Worm (Caenorhabditis elegans) whole organism, L4 larva: ENCODE data around the gene ZC477.3.

Experiments
- Y75B8A.6 ChIP-seq: fragments of 200-800 bp; sonication (Bioruptor generic); IDR thresholded peaks from 2 replicates; pipeline ENCODE4 v1.3.6; 2022; ENCODE audit warnings: missing genetic modification reagents, missing genetic modification characterization, missing compliant biosample characterization
- daf-16 ChIP-seq, 3 experiments: sonication (generic microtip); optimal IDR thresholded peaks; 2 replicates each; lab custom pipeline; 2016 to 2017; ENCODE audit warnings: missing genetic modification characterization in 3 of 3, missing genetic modification reagents in 3 of 3, mild to moderate bottlenecking in 2 of 3, missing compliant biosample characterization in 2 of 3, missing biosample characterization in 1 of 3, moderate library complexity in 1 of 3
- daf-19 ChIP-seq: fragments of 200-800 bp; sonication (Bioruptor generic); conservative IDR thresholded peaks from 2 replicates; pipeline ENCODE4 v1.3.6; 2022; ENCODE audit warnings: missing genetic modification characterization, missing compliant biosample characterization
- hlh-11 ChIP-seq: fragments of 200-800 bp; sonication (Bioruptor generic); optimal IDR thresholded peaks from 2 replicates; lab custom pipeline; 2018; ENCODE audit warnings: mild to moderate bottlenecking, missing genetic modification characterization, missing compliant biosample characterization
- lin-39 ChIP-seq: fragments of 150-350 bp; optimal IDR thresholded peaks from 2 replicates; lab custom pipeline; 2014; ENCODE audit warnings: missing biosample characterization, missing genetic modification reagents, missing genetic modification characterization
- lir-3 ChIP-seq: sonication (generic microtip); optimal IDR thresholded peaks from 2 replicates; lab custom pipeline; 2016; ENCODE audit warnings: mild to moderate bottlenecking, missing genetic modification characterization, missing compliant biosample characterization
- mdl-1 ChIP-seq, 2 experiments: fragments of 150-350 bp in 1 of 2; sonication (generic microtip) in 1 of 2; optimal IDR thresholded peaks; 2 replicates each; lab custom pipeline; 2014 to 2017; ENCODE audit warnings: missing biosample characterization in 2 of 2, missing genetic modification characterization in 2 of 2
- nhr-237 ChIP-seq: sonication (generic microtip); optimal IDR thresholded peaks from 2 replicates; lab custom pipeline; 2017; ENCODE audit warnings: missing biosample characterization, missing genetic modification characterization
- nhr-6 ChIP-seq: fragments of 150-350 bp; optimal IDR thresholded peaks from 2 replicates; lab custom pipeline; 2014; ENCODE audit warnings: missing biosample characterization, missing genetic modification characterization
- pqm-1 ChIP-seq: sonication (generic microtip); optimal IDR thresholded peaks from 2 replicates; lab custom pipeline; 2017; ENCODE audit warnings: missing biosample characterization, missing genetic modification characterization
- skn-1 ChIP-seq: fragments of 150-350 bp; optimal IDR thresholded peaks from 2 replicates; lab custom pipeline; 2014; ENCODE audit warnings: missing biosample characterization, missing genetic modification characterization
- tra-1 ChIP-seq: fragments of 200-800 bp; sonication (Bioruptor generic); IDR thresholded peaks from 2 replicates; pipeline ENCODE4 v1.3.6; 2022; ENCODE audit warnings: missing genetic modification reagents, missing genetic modification characterization, missing compliant biosample characterization
- zfp-2 ChIP-seq: sonication (generic microtip); optimal IDR thresholded peaks from 2 replicates; lab custom pipeline; 2016; ENCODE audit warnings: mild to moderate bottlenecking, missing genetic modification characterization, missing compliant biosample characterization

DNA sequence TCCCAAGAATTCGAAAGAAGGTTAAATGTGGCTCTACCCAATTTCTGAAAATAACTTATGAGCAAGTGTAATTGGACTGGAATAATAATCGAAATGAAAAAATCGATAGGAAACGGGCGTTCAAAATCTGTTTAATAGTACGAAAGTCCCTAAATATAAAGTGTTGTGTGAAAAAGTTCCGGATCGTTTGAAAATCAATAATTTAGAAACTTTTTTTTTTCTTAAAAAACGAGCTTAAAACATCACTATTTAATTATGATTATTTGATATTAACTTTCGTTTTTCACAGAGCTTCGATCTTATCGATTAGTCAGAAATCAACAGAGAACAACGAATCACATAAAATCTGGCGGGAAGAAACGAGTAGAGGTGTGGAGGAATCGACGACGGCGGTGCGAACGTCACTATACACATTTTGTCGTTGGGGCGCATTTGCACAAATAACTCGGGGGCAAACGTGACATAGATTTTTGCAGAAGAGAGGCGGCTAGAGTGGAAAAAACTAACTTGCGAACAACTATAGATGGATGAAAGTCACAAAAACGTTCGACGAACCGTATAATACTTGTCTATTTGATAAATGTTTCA lies 41.5 kb downstream of the ZC477.3 start, which contains the start of gene hecd-1:
- TF ChIP-seq mdl-1 (tag; optimal IDR thresholded peaks at IDR 0.05; lab: Kevin White, UChicago) (peak in 1 of 2 experiments; percentile 25), daf-16 (GFP tag; optimal IDR thresholded peaks at IDR 0.05; lab: Kevin White, UChicago) (no peak), daf-16 (tag; optimal IDR thresholded peaks at IDR 0.05; lab: Kevin White, UChicago) (no peak), lin-39 (tag; lab: Kevin White, UChicago) (no peak), nhr-237 (tag; lab: Kevin White, UChicago) (no peak), hlh-11 (tag; lab: Kevin White, UChicago) (peak; percentile 14), zfp-2 (no peak), skn-1 (tag; lab: Kevin White, UChicago) (no peak), tra-1 (GFP tag; lab: Robert Waterston, UW) (no peak), daf-19 (GFP tag; lab: Robert Waterston, UW) (no peak), Y75B8A.6 (no peak), lir-3 (tag; lab: Kevin White, UChicago) (no peak), nhr-6 (tag; lab: Kevin White, UChicago) (no peak), pqm-1 (tag; lab: Kevin White, UChicago) (no peak)
